Worm (Caenorhabditis elegans) whole organism, midembryonic: Measurements from ENCODE around the gene B0250.5.

ENCODE experiments used
- T22C8.4 ChIP-seq: fragments of 200-800 bp; sonication (Bioruptor generic); IDR thresholded peaks from 2 replicates; pipeline ENCODE4 v1.3.6; 2022; ENCODE audit warnings: missing genetic modification characterization, missing compliant biosample characterization
- cog-1 ChIP-seq: sonication (generic microtip); optimal IDR thresholded peaks from 2 replicates; lab custom pipeline; 2016; ENCODE audit warnings: missing genetic modification characterization, missing compliant biosample characterization
- flt-1 ChIP-seq: fragments of 200-800 bp; sonication (Bioruptor generic); IDR thresholded peaks from 2 replicates; pipeline ENCODE4 v1.3.6; 2022; ENCODE audit warnings: missing genetic modification characterization, missing compliant biosample characterization
- klf-2 ChIP-seq: fragments of 200-800 bp; sonication (Bioruptor generic); conservative IDR thresholded peaks from 2 replicates; pipeline ENCODE4 v1.3.6; 2022; ENCODE audit warnings: missing genetic modification reagents, missing genetic modification characterization, missing compliant biosample characterization
- med-1 ChIP-seq: sonication (generic microtip); optimal IDR thresholded peaks from 2 replicates; lab custom pipeline; 2017; ENCODE audit warnings: missing genetic modification characterization, mild to moderate bottlenecking, missing compliant biosample characterization, antibody characterized with exemption, missing genetic modification reagents; ENCODE audit not compliant: insufficient read depth
- ref-1 ChIP-seq: fragments of 200-800 bp; sonication (Bioruptor generic); conservative IDR thresholded peaks from 2 replicates; pipeline ENCODE4 v1.3.6; 2022; ENCODE audit warnings: missing genetic modification reagents, missing genetic modification characterization, missing compliant biosample characterization
- tab-1 ChIP-seq: fragments of 200-800 bp; sonication (Bioruptor generic); IDR thresholded peaks from 2 replicates; pipeline ENCODE4 v1.3.6; 2022; ENCODE audit warnings: missing genetic modification characterization, missing compliant biosample characterization
- ztf-29 ChIP-seq: fragments of 200-800 bp; sonication (Bioruptor generic); IDR thresholded peaks from 2 replicates; pipeline ENCODE4 v1.3.6; 2022; ENCODE audit warnings: missing genetic modification reagents, missing genetic modification characterization, missing compliant biosample characterization

DNA sequence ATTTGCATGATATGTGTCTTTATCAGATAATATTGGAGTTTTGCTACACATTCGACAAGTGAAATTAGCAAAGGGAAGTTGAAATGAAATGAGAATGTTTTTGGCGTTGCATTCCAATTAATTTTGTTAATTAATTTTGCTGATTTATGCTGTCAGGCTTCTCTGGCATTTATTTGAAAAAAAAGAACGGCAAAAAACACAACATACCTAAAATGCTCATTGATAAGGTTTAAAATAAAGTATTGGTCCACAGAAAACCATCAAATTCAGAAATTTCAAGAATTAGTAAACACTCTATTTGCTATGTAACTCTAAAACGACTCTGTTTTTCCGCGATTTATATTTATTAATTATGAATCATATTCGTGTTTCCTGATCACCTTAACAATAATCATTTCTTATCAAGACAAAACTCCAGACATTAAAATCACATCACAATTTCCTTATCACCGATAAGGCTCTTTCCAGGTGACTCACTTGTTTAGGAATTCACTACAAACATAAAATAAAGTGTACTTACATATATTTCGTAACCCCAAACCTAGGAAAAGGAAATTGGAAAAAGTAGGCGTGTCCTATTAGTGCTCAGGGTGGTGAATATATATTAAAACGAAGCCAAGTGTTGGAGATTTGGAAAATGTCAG is 32.2 kb downstream of the B0250.5 start, which contains the start of the genes srh-166 and Y38H6C.24:
- no peak for TF ChIP-seq med-1 (GFP tag; lab: Kevin White, UChicago)
- TF ChIP-seq T22C8.4 (GFP tag; lab: Robert Waterston, UW) = no peak
- no peak for TF ChIP-seq ztf-29 (GFP tag; lab: Robert Waterston, UW)
- TF ChIP-seq tab-1 = no peak
- no peak for TF ChIP-seq klf-2 (GFP tag; lab: Robert Waterston, UW)
- TF ChIP-seq cog-1 (tag; lab: Kevin White, UChicago) = no peak
- no peak for TF ChIP-seq ref-1 (GFP tag; lab: Robert Waterston, UW)
- no peak for TF ChIP-seq flt-1 (GFP tag; lab: Robert Waterston, UW)
